Fruit fly (Drosophila melanogaster) whole organism, pupa: ENCODE data around the gene SNCF.

ENCODE experiments used
- CG12605 ChIP-seq: fragments of 200-800 bp; sonication (Bioruptor generic); IDR thresholded peaks from 2 replicates; pipeline ENCODE4 v1.3.6; 2022; ENCODE audit warnings: missing biosample characterization, missing genetic modification characterization
- CG14655 ChIP-seq: fragments of 200-800 bp; sonication (Bioruptor generic); optimal IDR thresholded peaks from 3 replicates; lab custom pipeline; 2017; ENCODE audit warnings: mild to moderate bottlenecking, missing biosample characterization, missing genetic modification reagents, missing genetic modification characterization
- CG15710 ChIP-seq: fragments of 200-800 bp; sonication (Bioruptor generic); optimal IDR thresholded peaks from 2 replicates; lab custom pipeline; 2018; ENCODE audit warnings: missing biosample characterization, mild to moderate bottlenecking, missing genetic modification characterization, moderate library complexity
- CG34367 ChIP-seq: fragments of 200-800 bp; sonication (Bioruptor generic); optimal IDR thresholded peaks from 2 replicates; lab custom pipeline; 2018; ENCODE audit warnings: missing biosample characterization, mild to moderate bottlenecking, missing genetic modification characterization
- CG8159 ChIP-seq: fragments of 200-800 bp; sonication (Bioruptor generic); optimal IDR thresholded peaks from 3 replicates; lab custom pipeline; 2018; ENCODE audit warnings: missing biosample characterization, mild to moderate bottlenecking, missing genetic modification characterization, moderate library complexity
- CG9948 ChIP-seq: fragments of 200-800 bp; sonication (Bioruptor generic); optimal IDR thresholded peaks from 2 replicates; lab custom pipeline; 2018; ENCODE audit warnings: missing biosample characterization, mild to moderate bottlenecking, missing genetic modification characterization, moderate library complexity
- D1 ChIP-seq: fragments of 200-800 bp; sonication (Bioruptor generic); optimal IDR thresholded peaks from 2 replicates; lab custom pipeline; 2018; ENCODE audit warnings: missing biosample characterization, mild to moderate bottlenecking, missing genetic modification characterization, moderate library complexity
- EcR ChIP-seq: fragments of 200-800 bp; sonication (Bioruptor generic); optimal IDR thresholded peaks from 3 replicates; lab custom pipeline; 2019; ENCODE audit warnings: missing biosample characterization, missing genetic modification characterization, mild to moderate bottlenecking, moderate library complexity, missing genetic modification reagents
- Ets98B ChIP-seq: fragments of 200-800 bp; sonication (Bioruptor generic); IDR thresholded peaks from 2 replicates; pipeline ENCODE4 v1.3.6; 2022; ENCODE audit warnings: missing biosample characterization, missing genetic modification characterization
- Snoo ChIP-seq: fragments of 200-800 bp; sonication (Bioruptor generic); optimal IDR thresholded peaks from 3 replicates; lab custom pipeline; 2017; ENCODE audit warnings: missing biosample characterization, mild to moderate bottlenecking, missing genetic modification characterization, inconsistent platforms
- fd96Ca ChIP-seq: fragments of 200-800 bp; sonication (Bioruptor generic); IDR thresholded peaks from 3 replicates; pipeline ENCODE4 v1.3.6; 2022; ENCODE audit warnings: missing biosample characterization, missing genetic modification characterization
- rn ChIP-seq: fragments of 200-800 bp; sonication (Bioruptor generic); IDR thresholded peaks from 2 replicates; pipeline ENCODE4 v1.3.6; 2022; ENCODE audit warnings: missing biosample characterization, missing genetic modification characterization

DNA sequence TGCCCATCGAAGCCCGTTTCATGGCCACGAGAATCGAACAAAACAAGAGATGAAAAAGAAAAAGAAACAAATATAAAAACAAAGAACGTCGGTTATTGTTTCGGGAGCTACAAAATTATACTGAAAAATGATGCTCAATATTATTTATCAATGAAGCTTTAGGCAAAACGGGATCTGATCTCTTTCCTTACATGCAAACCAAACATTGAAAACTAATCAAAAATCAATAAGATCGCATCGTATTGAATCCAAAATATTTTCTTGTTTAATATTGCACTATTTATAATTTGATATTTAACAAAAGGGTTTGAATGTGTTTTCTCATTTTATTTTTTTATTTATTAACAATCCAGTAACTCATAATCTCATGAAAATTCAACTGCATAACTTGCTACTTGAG lies 47.2 kb downstream of the SNCF start, which contains the start of gene CG14106:
- TF ChIP-seq CG14655 (GFP tag; lab: Kevin White, UChicago) (no peak), CG15710 (tag; lab: Kevin White, UChicago) (no peak), D1 (tag; lab: Kevin White, UChicago) (no peak), fd96Ca (GFP tag; lab: Robert Waterston, UW) (no peak), EcR (GFP tag; lab: Kevin White, UChicago) (no peak), CG12605 (no peak), CG34367 (tag; lab: Kevin White, UChicago) (no peak), CG9948 (no peak), rn (no peak), CG8159 (tag; lab: Kevin White, UChicago) (no peak), Ets98B (no peak), Snoo (tag; lab: Kevin White, UChicago) (no peak)
